Fruit fly (Drosophila melanogaster) whole organism, embryonic: ENCODE data around the gene CG34384.

Source experiments
- CG10321 ChIP-seq: fragments of 200-800 bp; sonication (Bioruptor generic); IDR thresholded peaks from 2 replicates; pipeline ENCODE4 v1.3.6; 2022; ENCODE audit warnings: missing biosample characterization, missing genetic modification characterization
- CG10959 ChIP-seq: fragments of 200-800 bp; sonication (Bioruptor generic); IDR thresholded peaks from 2 replicates; pipeline ENCODE4 v1.3.6; 2022; ENCODE audit warnings: missing biosample characterization, missing genetic modification characterization
- CG11504 ChIP-seq: fragments of 200-800 bp; sonication (Bioruptor generic); optimal IDR thresholded peaks from 3 replicates; lab custom pipeline; 2019; ENCODE audit warnings: missing biosample characterization, mild to moderate bottlenecking, missing genetic modification characterization, moderate library complexity
- CG11560 ChIP-seq: fragments of 200-800 bp; sonication (Bioruptor generic); IDR thresholded peaks from 3 replicates; pipeline ENCODE4 v1.3.6; 2022; ENCODE audit warnings: missing biosample characterization, missing genetic modification characterization
- CG12155 ChIP-seq: fragments of 200-800 bp; sonication (Bioruptor generic); optimal IDR thresholded peaks from 3 replicates; lab custom pipeline; 2016; ENCODE audit warnings: missing biosample characterization, missing genetic modification characterization
- CG12219 ChIP-seq: fragments of 200-800 bp; sonication (Bioruptor generic); optimal IDR thresholded peaks from 3 replicates; lab custom pipeline; 2018; ENCODE audit warnings: missing biosample characterization, mild to moderate bottlenecking, missing genetic modification characterization
- CG14014 ChIP-seq: fragments of 200-800 bp; sonication (Bioruptor generic); IDR thresholded peaks from 2 replicates; pipeline ENCODE4 v1.3.6; 2022; ENCODE audit warnings: missing biosample characterization, missing genetic modification characterization
- CG14860 ChIP-seq: fragments of 200-800 bp; sonication (Bioruptor generic); IDR thresholded peaks from 3 replicates; pipeline ENCODE4 v1.3.6; 2022; ENCODE audit warnings: missing biosample characterization, missing genetic modification characterization; ENCODE audit not compliant: partially characterized antibody
- CG16779 ChIP-seq: fragments of 200-800 bp; sonication (Bioruptor generic); IDR thresholded peaks from 2 replicates; pipeline ENCODE4 v1.3.6; 2022; ENCODE audit warnings: missing biosample characterization, missing genetic modification characterization
- CG1832 ChIP-seq: fragments of 200-800 bp; sonication (Bioruptor generic); optimal IDR thresholded peaks from 2 replicates; lab custom pipeline; 2017; ENCODE audit warnings: missing biosample characterization, mild to moderate bottlenecking, missing genetic modification characterization, inconsistent platforms
- CG18476 ChIP-seq: fragments of 200-800 bp; sonication (Bioruptor generic); optimal IDR thresholded peaks from 2 replicates; lab custom pipeline; 2016; ENCODE audit warnings: missing biosample characterization, mild to moderate bottlenecking, missing genetic modification characterization
- CG30403 ChIP-seq: fragments of 200-800 bp; sonication (Bioruptor generic); optimal IDR thresholded peaks from 3 replicates; lab custom pipeline; 2016; ENCODE audit warnings: missing biosample characterization, missing genetic modification characterization
- CG32767 ChIP-seq: fragments of 200-800 bp; sonication (Bioruptor generic); IDR thresholded peaks from 2 replicates; pipeline ENCODE4 v1.3.6; 2022; ENCODE audit warnings: missing biosample characterization, missing genetic modification characterization
- CG43689 ChIP-seq: fragments of 200-800 bp; sonication (Bioruptor generic); IDR thresholded peaks from 2 replicates; pipeline ENCODE4 v1.3.6; 2022; ENCODE audit warnings: missing biosample characterization, missing genetic modification characterization
- CG5953 ChIP-seq: fragments of 200-800 bp; sonication (Bioruptor generic); IDR thresholded peaks from 2 replicates; pipeline ENCODE4 v1.3.6; 2022; ENCODE audit warnings: missing biosample characterization, missing genetic modification characterization
- CG8765 ChIP-seq: fragments of 200-800 bp; sonication (Bioruptor generic); IDR thresholded peaks from 2 replicates; pipeline ENCODE4 v1.3.6; 2022; ENCODE audit warnings: missing biosample characterization, missing genetic modification characterization
- CG9215 ChIP-seq: fragments of 200-800 bp; sonication (Bioruptor generic); IDR thresholded peaks from 2 replicates; pipeline ENCODE4 v1.3.6; 2022; ENCODE audit warnings: missing biosample characterization, missing genetic modification characterization
- CG9797 ChIP-seq: fragments of 200-800 bp; sonication (Bioruptor generic); optimal IDR thresholded peaks from 3 replicates; lab custom pipeline; 2018; ENCODE audit warnings: missing biosample characterization, mild to moderate bottlenecking, missing genetic modification characterization
- Camta ChIP-seq: fragments of 200-800 bp; sonication (Bioruptor generic); optimal IDR thresholded peaks from 2 replicates; lab custom pipeline; 2016; ENCODE audit warnings: missing biosample characterization, missing genetic modification characterization
- D ChIP-seq, 2 experiments: fragments of 200-800 bp in 1 of 2; fragments of >200 bp in 1 of 2; sonication (Bioruptor generic) in 1 of 2; optimal IDR thresholded peaks; 2 replicates in 1 of 2; 3 replicates in 1 of 2; lab custom pipeline; 2017; ENCODE audit warnings: mild to moderate bottlenecking in 1 of 2, missing biosample characterization in 1 of 2, missing genetic modification characterization in 1 of 2, missing genetic modification reagents in 1 of 2
- Dbx ChIP-seq: fragments of 200-800 bp; sonication (Bioruptor generic); IDR thresholded peaks from 3 replicates; pipeline ENCODE4 v1.3.6; 2022; ENCODE audit warnings: missing biosample characterization, missing genetic modification characterization
- Deaf1 ChIP-seq: fragments of 200-800 bp; optimal IDR thresholded peaks from 3 replicates; lab custom pipeline; 2019; ENCODE audit warnings: missing biosample characterization, mild to moderate bottlenecking, missing genetic modification characterization, moderate library complexity
- Drgx ChIP-seq: fragments of 200-800 bp; sonication (Bioruptor generic); IDR thresholded peaks from 2 replicates; pipeline ENCODE4 v1.3.6; 2022; ENCODE audit warnings: missing biosample characterization, missing genetic modification characterization
- Gsc ChIP-seq: fragments of 200-800 bp; sonication (Bioruptor generic); IDR thresholded peaks from 2 replicates; pipeline ENCODE4 v1.3.6; 2022; ENCODE audit warnings: missing biosample characterization, missing genetic modification characterization
- Hmr ChIP-seq: fragments of 200-800 bp; sonication (Bioruptor generic); optimal IDR thresholded peaks from 3 replicates; lab custom pipeline; 2017; ENCODE audit warnings: mild to moderate bottlenecking, missing biosample characterization, missing genetic modification reagents, missing genetic modification characterization
- Hr78 ChIP-seq, 2 experiments: fragments of 200-800 bp in 1 of 2; fragments of >200 bp in 1 of 2; sonication (Bioruptor generic) in 1 of 2; optimal IDR thresholded peaks; 2 replicates each; lab custom pipeline; 2017 to 2019; ENCODE audit warnings: missing biosample characterization in 2 of 2, missing genetic modification characterization in 2 of 2, mild to moderate bottlenecking in 1 of 2, moderate library complexity in 1 of 2
- Hsf ChIP-seq: fragments of 200-800 bp; sonication (Bioruptor generic); optimal IDR thresholded peaks from 3 replicates; lab custom pipeline; 2016; ENCODE audit warnings: missing biosample characterization, missing genetic modification characterization
- Max ChIP-seq: fragments of 200-800 bp; sonication (Bioruptor generic); optimal IDR thresholded peaks from 2 replicates; lab custom pipeline; 2016; ENCODE audit warnings: missing biosample characterization, mild to moderate bottlenecking, missing genetic modification characterization
- Meics ChIP-seq: fragments of 200-800 bp; sonication (Bioruptor generic); optimal IDR thresholded peaks from 2 replicates; lab custom pipeline; 2017; ENCODE audit warnings: missing biosample characterization, mild to moderate bottlenecking, missing genetic modification characterization
- NK7.1 ChIP-seq: fragments of 200-800 bp; sonication (Bioruptor generic); optimal IDR thresholded peaks from 3 replicates; lab custom pipeline; 2016; ENCODE audit warnings: missing biosample characterization, missing genetic modification characterization
- NfI ChIP-seq: fragments of 200-800 bp; sonication (Bioruptor generic); optimal IDR thresholded peaks from 3 replicates; lab custom pipeline; 2018; ENCODE audit warnings: missing biosample characterization, mild to moderate bottlenecking, missing genetic modification characterization, moderate library complexity
- Sry-β ChIP-seq: fragments of 200-800 bp; sonication (Bioruptor generic); optimal IDR thresholded peaks from 2 replicates; lab custom pipeline; 2018; ENCODE audit warnings: missing biosample characterization, mild to moderate bottlenecking, missing genetic modification characterization, moderate library complexity
- abd-A ChIP-seq: fragments of 200-800 bp; sonication (Bioruptor generic); optimal IDR thresholded peaks from 3 replicates; lab custom pipeline; 2019; ENCODE audit warnings: missing biosample characterization, mild to moderate bottlenecking, missing genetic modification characterization, moderate library complexity
- ac ChIP-seq: fragments of 200-800 bp; sonication (Bioruptor generic); optimal IDR thresholded peaks from 3 replicates; lab custom pipeline; 2017; ENCODE audit warnings: missing biosample characterization, mild to moderate bottlenecking, missing genetic modification characterization
- al ChIP-seq: fragments of 200-800 bp; sonication (Bioruptor generic); IDR thresholded peaks from 2 replicates; pipeline ENCODE4 v1.3.6; 2022; ENCODE audit warnings: missing biosample characterization, missing genetic modification characterization
- cwo ChIP-seq: fragments of 200-800 bp; sonication (Bioruptor generic); optimal IDR thresholded peaks from 3 replicates; lab custom pipeline; 2017; ENCODE audit warnings: missing biosample characterization, missing genetic modification characterization, mild to moderate bottlenecking, moderate library complexity, missing genetic modification reagents
- eve ChIP-seq, 2 experiments: fragments of >200 bp; optimal IDR thresholded peaks; 2 replicates each; lab custom pipeline; 2017; ENCODE audit warnings: missing biosample characterization in 2 of 2, missing genetic modification characterization in 2 of 2
- eyg ChIP-seq: fragments of 200-800 bp; sonication (Bioruptor generic); optimal IDR thresholded peaks from 3 replicates; lab custom pipeline; 2016; ENCODE audit warnings: missing biosample characterization, missing genetic modification characterization
- fd64A ChIP-seq: fragments of 200-800 bp; sonication (Bioruptor generic); optimal IDR thresholded peaks from 3 replicates; lab custom pipeline; 2018; ENCODE audit warnings: missing biosample characterization, mild to moderate bottlenecking, missing genetic modification characterization
- gem ChIP-seq: fragments of 200-800 bp; sonication (Bioruptor generic); optimal IDR thresholded peaks from 2 replicates; lab custom pipeline; 2019; ENCODE audit warnings: missing biosample characterization, mild to moderate bottlenecking, missing genetic modification characterization, moderate library complexity
- gt ChIP-seq: fragments of 200-800 bp; sonication (Bioruptor generic); IDR thresholded peaks from 2 replicates; pipeline ENCODE4 v1.3.6; 2022; ENCODE audit warnings: missing biosample characterization, missing genetic modification characterization
- hkb ChIP-seq, 2 experiments: fragments of 200-800 bp in 1 of 2; fragments of >200 bp in 1 of 2; sonication (Bioruptor generic) in 1 of 2; IDR thresholded peaks in 1 of 2; optimal IDR thresholded peaks in 1 of 2; 2 replicates each; pipeline versions ENCODE4 v1.3.6 to Lab custom; 2017 to 2022; ENCODE audit warnings: missing biosample characterization in 1 of 2, missing genetic modification characterization in 1 of 2
- jumu ChIP-seq: fragments of 200-800 bp; sonication (Bioruptor generic); optimal IDR thresholded peaks from 3 replicates; lab custom pipeline; 2016; ENCODE audit warnings: missing biosample characterization, missing genetic modification characterization
- phol ChIP-seq: fragments of 200-800 bp; sonication (Bioruptor generic); optimal IDR thresholded peaks from 3 replicates; lab custom pipeline; 2018; ENCODE audit warnings: missing biosample characterization, mild to moderate bottlenecking, missing genetic modification characterization, moderate library complexity
- run ChIP-seq: fragments of 200-800 bp; sonication (Bioruptor generic); optimal IDR thresholded peaks from 3 replicates; lab custom pipeline; 2018; ENCODE audit warnings: missing biosample characterization, mild to moderate bottlenecking, missing genetic modification characterization
- ttk ChIP-seq: fragments of 200-800 bp; sonication (Bioruptor generic); IDR thresholded peaks from 2 replicates; pipeline ENCODE4 v2.1.2; 2022; ENCODE audit warnings: missing biosample characterization, missing genetic modification characterization
- twi ChIP-seq: fragments of 200-800 bp; optimal IDR thresholded peaks from 2 replicates; lab custom pipeline; 2019; ENCODE audit warnings: missing biosample characterization, mild to moderate bottlenecking, missing genetic modification characterization, moderate library complexity
- unc-4 ChIP-seq: fragments of 200-800 bp; sonication (Bioruptor generic); IDR thresholded peaks from 2 replicates; pipeline ENCODE4 v1.3.6; 2022; ENCODE audit warnings: missing biosample characterization, missing genetic modification characterization; ENCODE audit not compliant: partially characterized antibody
- wek ChIP-seq: fragments of 200-800 bp; sonication (Bioruptor generic); optimal IDR thresholded peaks from 3 replicates; lab custom pipeline; 2018; ENCODE audit warnings: missing biosample characterization, mild to moderate bottlenecking, missing genetic modification characterization, moderate library complexity
- zfh1 ChIP-seq: fragments of 200-800 bp; sonication (Bioruptor generic); IDR thresholded peaks from 3 replicates; pipeline ENCODE4 v1.3.6; 2022; ENCODE audit warnings: missing biosample characterization, missing genetic modification characterization

Gene CG34384

dm6 chr3R:7821559-7821958 lies 7.4 kb downstream of the CG34384 start (continued):
- TF ChIP-seq unc-4 (GFP tag; lab: Robert Waterston, UW) (no peak), CG14014 (GFP tag; lab: Robert Waterston, UW) (no peak; the same call in 1 of the 2 replicates), run (tag; lab: Kevin White, UChicago) (no peak), CG5953 (GFP tag; lab: Robert Waterston, UW) (no peak), Max (no peak), Hsf (peak; percentile 42), CG14860 (no peak), CG9215 (peak; percentile 54; the same call in 1 of the 2 replicates), Dbx (GFP tag; lab: Robert Waterston, UW) (no peak), jumu (GFP tag; lab: Kevin White, UChicago) (no peak), Hmr (GFP tag; lab: Kevin White, UChicago) (peak; percentile 80), CG12155 (GFP tag; lab: Kevin White, UChicago) (no peak), cwo (peak; percentile 52), CG1832 (GFP tag; lab: Kevin White, UChicago) (no peak), CG16779 (no peak), eyg (no peak), abd-A (no peak), CG11504 (tag; lab: Kevin White, UChicago) (peak; percentile 45), CG32767 (GFP tag; lab: Robert Waterston, UW) (no peak), Hr78 (GFP tag; optimal IDR thresholded peaks at IDR 0.05; lab: Kevin White, UChicago) (no peak), NfI (GFP tag; lab: Kevin White, UChicago) (peak; percentile 21), zfh1 (no peak), CG18476 (GFP tag; lab: Kevin White, UChicago) (no peak), fd64A (GFP tag; lab: Kevin White, UChicago) (no peak), Gsc (GFP tag; lab: Robert Waterston, UW) (no peak), Sry-β (GFP tag; lab: Kevin White, UChicago) (no peak), hkb (optimal IDR thresholded peaks at IDR 0.05; lab: Kevin White, UChicago) (no peak), hkb (GFP tag; IDR thresholded peaks at IDR 0.05; lab: Robert Waterston, UW) (no peak; the same call in 1 of the 2 replicates), wek (GFP tag; lab: Kevin White, UChicago) (no peak), gem (peak; percentile 54), gt (GFP tag; lab: Robert Waterston, UW) (no peak), CG8765 (GFP tag; lab: Robert Waterston, UW) (no peak), ac (GFP tag; lab: Kevin White, UChicago) (no peak), Drgx (peak; percentile 32; the same call in 1 of the 2 replicates), CG9797 (no peak), Camta (GFP tag; lab: Kevin White, UChicago) (no peak), ttk (GFP tag; lab: Robert Waterston, UW) (no peak), CG12219 (GFP tag; lab: Kevin White, UChicago) (no peak), eve (GFP tag; optimal IDR thresholded peaks at IDR 0.05; lab: Kevin White, UChicago) (no peak), CG11560 (tag; lab: Robert Waterston, UW) (no peak), CG10959 (GFP tag; lab: Robert Waterston, UW) (no peak), twi (no peak), phol (tag; lab: Kevin White, UChicago) (no peak), Deaf1 (tag; lab: Kevin White, UChicago) (no peak), Meics (peak; percentile 71), D (optimal IDR thresholded peaks at IDR 0.05; lab: Kevin White, UChicago) (no peak), D (GFP tag; optimal IDR thresholded peaks at IDR 0.05; lab: Kevin White, UChicago) (no peak), NK7.1 (GFP tag; lab: Kevin White, UChicago) (no peak), CG10321 (GFP tag; lab: Robert Waterston, UW) (no peak), al (GFP tag; lab: Robert Waterston, UW) (peak; percentile 51; the same call in 1 of the 2 replicates), CG30403 (GFP tag; lab: Kevin White, UChicago) (peak; percentile 49), CG43689 (GFP tag; lab: Robert Waterston, UW) (no peak)
